Fruit fly (Drosophila melanogaster): Measurements from ENCODE around the gene Mat89Ba.

Mat89Ba gene

dm6 chr3R:16222300-16222903 is 49.8 kb downstream of the Mat89Ba start (continued):
- TF ChIP-seq CG33213 (GFP tag; optimal IDR thresholded peaks at IDR 0.05) (peak; percentile 100), al (GFP tag; IDR thresholded peaks at IDR 0.05) (peak; percentile 98), CG13123 (GFP tag; optimal IDR thresholded peaks at IDR 0.05) (peak; percentile 99), CG4328 (GFP tag; optimal IDR thresholded peaks at IDR 0.05) (peak; percentile 89), Xrp1 (GFP tag; IDR thresholded peaks at IDR 0.05) (peak; percentile 100), CG18764 (GFP tag; optimal IDR thresholded peaks at IDR 0.05) (peak; percentile 99), fd3F (GFP tag; optimal IDR thresholded peaks at IDR 0.05) (peak; percentile 99), lbe (GFP tag; optimal IDR thresholded peaks at IDR 0.05) (peak; percentile 94), mam (GFP tag; optimal IDR thresholded peaks at IDR 0.05) (peak; percentile 99), grn (GFP tag; optimal IDR thresholded peaks at IDR 0.05) (peak; percentile 93), hb (GFP tag; IDR thresholded peaks at IDR 0.05; ENCODE audit: partially characterized antibody) (no peak), sd (tag; optimal IDR thresholded peaks at IDR 0.05) (peak; percentile 96), Taf1 (GFP tag; IDR thresholded peaks at IDR 0.05) (peak; percentile 99), CG12942 (GFP tag; optimal IDR thresholded peaks at IDR 0.05) (peak; percentile 99), D (optimal IDR thresholded peaks at IDR 0.05) (no peak), D (GFP tag; optimal IDR thresholded peaks at IDR 0.05) (peak; percentile 99), CG7372 (GFP tag; IDR thresholded peaks at IDR 0.05) (peak; percentile 99), odd (GFP tag; optimal IDR thresholded peaks at IDR 0.05) (peak; percentile 88), CG15011 (GFP tag; optimal IDR thresholded peaks at IDR 0.05) (peak; percentile 98), NfI (GFP tag; optimal IDR thresholded peaks at IDR 0.05) (peak; percentile 99), slou (GFP tag; optimal IDR thresholded peaks at IDR 0.05) (peak; percentile 95), CG9932 (GFP tag; IDR thresholded peaks at IDR 0.05) (peak; percentile 99), CG7556 (GFP tag; optimal IDR thresholded peaks at IDR 0.05) (peak; percentile 87), CG5180 (GFP tag; optimal IDR thresholded peaks at IDR 0.05) (peak; percentile 94), nau (GFP tag; optimal IDR thresholded peaks at IDR 0.05) (peak; percentile 100), CG16813 (GFP tag; IDR thresholded peaks at IDR 0.05; ENCODE audit: partially characterized antibody) (no peak; the same call in 2 of the 3 replicates), CG34376 (GFP tag; optimal IDR thresholded peaks at IDR 0.05) (peak; percentile 97), CG6791 (GFP tag; IDR thresholded peaks at IDR 0.05; ENCODE audit: partially characterized antibody) (0 out of 3 replicates have a peak, but pooled peaks have one; percentile 27), ERR (GFP tag; optimal IDR thresholded peaks at IDR 0.05) (peak; percentile 99), CG3847 (GFP tag; IDR thresholded peaks at IDR 0.05) (peak; percentile 99), CG15479 (GFP tag; optimal IDR thresholded peaks at IDR 0.05) (no peak), CG9727 (GFP tag; optimal IDR thresholded peaks at IDR 0.05) (peak; percentile 93), Oaz (GFP tag; IDR thresholded peaks at IDR 0.05) (peak; percentile 99), Hmr (GFP tag; optimal IDR thresholded peaks at IDR 0.05) (peak; percentile 99), CG8944 (GFP tag; optimal IDR thresholded peaks at IDR 0.05) (peak; percentile 100), Dbx (GFP tag; IDR thresholded peaks at IDR 0.05) (peak; percentile 99), CG9817 (tag; optimal IDR thresholded peaks at IDR 0.05) (peak; percentile 99), da (GFP tag; optimal IDR thresholded peaks at IDR 0.05) (peak; percentile 99), CG14710 (tag; optimal IDR thresholded peaks at IDR 0.05) (peak; percentile 94), lmd (GFP tag; IDR thresholded peaks at IDR 0.05) (peak; percentile 100), CG4360 (GFP tag; IDR thresholded peaks at IDR 0.05) (peak; percentile 95), CG18011 (GFP tag; optimal IDR thresholded peaks at IDR 0.05) (peak; percentile 89), Aef1 (GFP tag; IDR thresholded peaks at IDR 0.05) (peak; percentile 100), mirr (GFP tag; optimal IDR thresholded peaks at IDR 0.05) (peak; percentile 99), CG6683 (GFP tag; optimal IDR thresholded peaks at IDR 0.05) (peak; percentile 97), CG4404 (GFP tag; IDR thresholded peaks at IDR 0.05) (peak; percentile 99), Ets97D (GFP tag; optimal IDR thresholded peaks at IDR 0.05) (peak; percentile 95), CG12236 (GFP tag; optimal IDR thresholded peaks at IDR 0.05) (peak; percentile 99), CG10209 (GFP tag; optimal IDR thresholded peaks at IDR 0.05) (peak; percentile 99), CG13296 (GFP tag; optimal IDR thresholded peaks at IDR 0.05) (peak; percentile 97)
